Fruit fly (Drosophila melanogaster) whole organism, adult: ENCODE results near the gene HERC2.

Source experiments
- CG11617 ChIP-seq: fragments of 200-800 bp; sonication (Bioruptor generic); optimal IDR thresholded peaks from 2 replicates; lab custom pipeline; 2017; ENCODE audit warnings: mild to moderate bottlenecking, missing biosample characterization, missing genetic modification reagents, missing genetic modification characterization
- CG12768 ChIP-seq: fragments of 200-800 bp; sonication (Bioruptor generic); optimal IDR thresholded peaks from 2 replicates; lab custom pipeline; 2017; ENCODE audit warnings: missing biosample characterization, missing genetic modification characterization, mild to moderate bottlenecking, moderate library complexity, missing genetic modification reagents
- CG14711 ChIP-seq: fragments of 200-800 bp; sonication (Bioruptor generic); optimal IDR thresholded peaks from 2 replicates; lab custom pipeline; 2018; ENCODE audit warnings: missing biosample characterization, mild to moderate bottlenecking, missing genetic modification characterization, moderate library complexity
- CG1620 ChIP-seq: fragments of 200-800 bp; sonication (Bioruptor generic); optimal IDR thresholded peaks from 2 replicates; lab custom pipeline; 2016; ENCODE audit warnings: missing biosample characterization, missing genetic modification characterization
- CG33017 ChIP-seq: fragments of 200-800 bp; sonication (Bioruptor generic); optimal IDR thresholded peaks from 2 replicates; lab custom pipeline; 2018; ENCODE audit warnings: missing biosample characterization, mild to moderate bottlenecking, missing genetic modification characterization, moderate library complexity
- CG5204 ChIP-seq: fragments of 200-800 bp; sonication (Bioruptor generic); optimal IDR thresholded peaks from 2 replicates; lab custom pipeline; 2016; ENCODE audit warnings: missing biosample characterization, missing genetic modification characterization
- CG7045 ChIP-seq: fragments of 200-800 bp; sonication (Bioruptor generic); optimal IDR thresholded peaks from 2 replicates; lab custom pipeline; 2017; ENCODE audit warnings: missing biosample characterization, mild to moderate bottlenecking, missing genetic modification characterization
- CG7101 ChIP-seq: fragments of 200-800 bp; sonication (Bioruptor generic); optimal IDR thresholded peaks from 2 replicates; lab custom pipeline; 2018; ENCODE audit warnings: missing biosample characterization, mild to moderate bottlenecking, missing genetic modification characterization, moderate library complexity
- Clk ChIP-seq: fragments of 200-800 bp; sonication (Bioruptor generic); optimal IDR thresholded peaks from 2 replicates; lab custom pipeline; 2017; ENCODE audit warnings: missing biosample characterization, missing genetic modification characterization
- Crg-1 ChIP-seq: fragments of 200-800 bp; sonication (Bioruptor generic); optimal IDR thresholded peaks from 2 replicates; lab custom pipeline; 2016; ENCODE audit warnings: missing biosample characterization, missing genetic modification characterization
- Hr96 ChIP-seq: fragments of 200-800 bp; sonication (Bioruptor generic); optimal IDR thresholded peaks from 2 replicates; lab custom pipeline; 2016; ENCODE audit warnings: missing biosample characterization, missing genetic modification characterization
- Mnt ChIP-seq: fragments of 200-800 bp; sonication (Bioruptor generic); optimal IDR thresholded peaks from 2 replicates; lab custom pipeline; 2016; ENCODE audit warnings: missing biosample characterization, mild to moderate bottlenecking, missing genetic modification characterization
- bab1 ChIP-seq: fragments of 200-800 bp; sonication (Bioruptor generic); optimal IDR thresholded peaks from 3 replicates; lab custom pipeline; 2019; ENCODE audit warnings: missing biosample characterization, mild to moderate bottlenecking, missing genetic modification characterization, moderate library complexity
- cic ChIP-seq: fragments of 200-800 bp; sonication (Bioruptor generic); optimal IDR thresholded peaks from 2 replicates; lab custom pipeline; 2017; ENCODE audit warnings: missing biosample characterization, mild to moderate bottlenecking, missing genetic modification characterization, moderate library complexity
- cnc ChIP-seq, 2 experiments: fragments of >200 bp; optimal IDR thresholded peaks; 2 replicates each; lab custom pipeline; 2017
- kay ChIP-seq: fragments of 200-800 bp; sonication (Bioruptor generic); peaks from one replicate; lab custom pipeline; 2016; ENCODE audit warnings: missing biosample characterization, missing genetic modification characterization, borderline replicate concordance
- ovo ChIP-seq: fragments of 200-800 bp; sonication (Bioruptor generic); optimal IDR thresholded peaks from 2 replicates; lab custom pipeline; 2016; ENCODE audit warnings: missing biosample characterization, missing genetic modification characterization
- pad ChIP-seq: fragments of 200-800 bp; sonication (Bioruptor generic); optimal IDR thresholded peaks from 3 replicates; lab custom pipeline; 2017; ENCODE audit warnings: missing biosample characterization, missing genetic modification characterization, mild to moderate bottlenecking, moderate library complexity, missing genetic modification reagents
- tj ChIP-seq: fragments of 200-800 bp; sonication (Bioruptor generic); optimal IDR thresholded peaks from 3 replicates; lab custom pipeline; 2017; ENCODE audit warnings: missing biosample characterization, mild to moderate bottlenecking, missing genetic modification characterization, moderate library complexity
- toe ChIP-seq: fragments of 200-800 bp; sonication (Bioruptor generic); optimal IDR thresholded peaks from 2 replicates; lab custom pipeline; 2016; ENCODE audit warnings: missing biosample characterization, missing genetic modification characterization

The HERC2 gene

dm6 chrX:20394066-20394913 lies at the start of gene HERC2:
HERC2 (plus strand) TSS chrX:20394395.
- peak; percentile 10 for TF ChIP-seq pad (GFP tag; lab: Kevin White, UChicago)
- no peak for TF ChIP-seq tj (GFP tag; lab: Kevin White, UChicago)
- no peak for TF ChIP-seq Crg-1 (GFP tag; lab: Kevin White, UChicago)
- TF ChIP-seq kay (GFP tag; lab: Kevin White, UChicago), result no peak
- TF ChIP-seq cnc (optimal IDR thresholded peaks at IDR 0.05; lab: Kevin White, UChicago), result no peak
- TF ChIP-seq Hr96 (GFP tag; lab: Kevin White, UChicago), result peak; percentile 62
- no peak for TF ChIP-seq CG33017
- TF ChIP-seq toe (GFP tag; lab: Kevin White, UChicago), result peak; percentile 52
- peak; percentile 44 for TF ChIP-seq CG5204 (GFP tag; lab: Kevin White, UChicago)
- peak; percentile 62 for TF ChIP-seq CG1620
- no peak for TF ChIP-seq Mnt (GFP tag; lab: Kevin White, UChicago)
- no peak for TF ChIP-seq CG11617 (GFP tag; lab: Kevin White, UChicago)
- no peak for TF ChIP-seq CG7045 (GFP tag; lab: Kevin White, UChicago)
- TF ChIP-seq Clk (GFP tag; lab: Kevin White, UChicago), result no peak
- TF ChIP-seq ovo (GFP tag; lab: Kevin White, UChicago), result no peak
- no peak for TF ChIP-seq CG7101 (tag; lab: Kevin White, UChicago)
- TF ChIP-seq bab1 (GFP tag; lab: Kevin White, UChicago), result no peak

- TF ChIP-seq CG12768 (GFP tag; lab: Kevin White, UChicago), result no peak
- TF ChIP-seq bab1 (GFP tag; lab: Kevin White, UChicago), result no peak
- TF ChIP-seq cnc (optimal IDR thresholded peaks at IDR 0.05; lab: Kevin White, UChicago), result no peak
- TF ChIP-seq toe (GFP tag; lab: Kevin White, UChicago), result no peak
- TF ChIP-seq ovo (GFP tag; lab: Kevin White, UChicago), result no peak
- no peak for TF ChIP-seq CG11617 (GFP tag; lab: Kevin White, UChicago)
- no peak for TF ChIP-seq cic (GFP tag; lab: Kevin White, UChicago)
- TF ChIP-seq Mnt (GFP tag; lab: Kevin White, UChicago), result no peak
- no peak for TF ChIP-seq Clk (GFP tag; lab: Kevin White, UChicago)
- TF ChIP-seq kay (GFP tag; lab: Kevin White, UChicago), result no peak
- no peak for TF ChIP-seq CG33017
- no peak for TF ChIP-seq pad (GFP tag; lab: Kevin White, UChicago)
These were observed 17.8 kb upstream of the HERC2 start, which contains the start of gene CG12679 for dm6 chrX:20376422-20376821. CG12679 (minus strand) TSS chrX:20376522.

dm6 chrX:20385865-20386264 lies 8.3 kb upstream of the HERC2 start:
- TF ChIP-seq Crg-1 (GFP tag; lab: Kevin White, UChicago) (no peak), CG5204 (GFP tag; lab: Kevin White, UChicago) (no peak), CG7045 (GFP tag; lab: Kevin White, UChicago) (no peak), cic (GFP tag; lab: Kevin White, UChicago) (no peak), CG12768 (GFP tag; lab: Kevin White, UChicago) (no peak), toe (GFP tag; lab: Kevin White, UChicago) (no peak), Mnt (GFP tag; lab: Kevin White, UChicago) (no peak), tj (GFP tag; lab: Kevin White, UChicago) (no peak), CG1620 (no peak), CG14711 (tag; lab: Kevin White, UChicago) (no peak), CG33017 (no peak), pad (GFP tag; lab: Kevin White, UChicago) (no peak), CG11617 (GFP tag; lab: Kevin White, UChicago) (no peak), Hr96 (GFP tag; lab: Kevin White, UChicago) (no peak)

- no peak for TF ChIP-seq CG33017
- TF ChIP-seq CG12768 (GFP tag; lab: Kevin White, UChicago), result no peak
- no peak for TF ChIP-seq Crg-1 (GFP tag; lab: Kevin White, UChicago)
- TF ChIP-seq cic (GFP tag; lab: Kevin White, UChicago), result no peak
- TF ChIP-seq CG11617 (GFP tag; lab: Kevin White, UChicago), result no peak
- TF ChIP-seq CG7045 (GFP tag; lab: Kevin White, UChicago), result no peak
- TF ChIP-seq cnc (optimal IDR thresholded peaks at IDR 0.05; lab: Kevin White, UChicago), result no peak
- TF ChIP-seq Hr96 (GFP tag; lab: Kevin White, UChicago), result no peak
- TF ChIP-seq CG7101 (tag; lab: Kevin White, UChicago), result no peak
- no peak for TF ChIP-seq Clk (GFP tag; lab: Kevin White, UChicago)
- TF ChIP-seq bab1 (GFP tag; lab: Kevin White, UChicago), result no peak
- no peak for TF ChIP-seq ovo (GFP tag; lab: Kevin White, UChicago)
- TF ChIP-seq tj (GFP tag; lab: Kevin White, UChicago), result no peak
- TF ChIP-seq Mnt (GFP tag; lab: Kevin White, UChicago), result no peak
- no peak for TF ChIP-seq CG5204 (GFP tag; lab: Kevin White, UChicago)
- no peak for TF ChIP-seq kay (GFP tag; lab: Kevin White, UChicago)
These were observed 4.6 kb upstream of the HERC2 start for dm6 chrX:20389633-20390032.

- TF ChIP-seq bab1 (GFP tag; lab: Kevin White, UChicago) (no peak), cic (GFP tag; lab: Kevin White, UChicago) (no peak), Hr96 (GFP tag; lab: Kevin White, UChicago) (no peak), Mnt (GFP tag; lab: Kevin White, UChicago) (no peak), kay (GFP tag; lab: Kevin White, UChicago) (no peak), ovo (GFP tag; lab: Kevin White, UChicago) (no peak), pad (GFP tag; lab: Kevin White, UChicago) (no peak), CG1620 (no peak), CG7101 (tag; lab: Kevin White, UChicago) (no peak), CG14711 (tag; lab: Kevin White, UChicago) (no peak), Clk (GFP tag; lab: Kevin White, UChicago) (no peak), tj (GFP tag; lab: Kevin White, UChicago) (no peak), toe (GFP tag; lab: Kevin White, UChicago) (no peak), CG33017 (no peak), cnc (optimal IDR thresholded peaks at IDR 0.05; lab: Kevin White, UChicago) (no peak), CG5204 (GFP tag; lab: Kevin White, UChicago) (no peak), Crg-1 (GFP tag; lab: Kevin White, UChicago) (no peak), CG11617 (GFP tag; lab: Kevin White, UChicago) (no peak), CG7045 (GFP tag; lab: Kevin White, UChicago) (no peak), CG12768 (GFP tag; lab: Kevin White, UChicago) (no peak)
These were observed 3.5 kb upstream of the HERC2 start, which contains the start of gene jb for dm6 chrX:20390706-20391105. jb (minus strand) TSS chrX:20390806.
